Worm (Caenorhabditis elegans) whole organism, mixed stage, embryonic: ENCODE results near the gene ZK354.7.

Source experiments
- M03D4.4 ChIP-seq: sonication (generic microtip); optimal IDR thresholded peaks from 2 replicates; lab custom pipeline; 2017; ENCODE audit warnings: mild to moderate bottlenecking, missing genetic modification characterization, missing compliant biosample characterization
- bed-3 ChIP-seq: fragments of 200-800 bp; sonication (Bioruptor generic); optimal IDR thresholded peaks from 3 replicates; lab custom pipeline; 2018; ENCODE audit warnings: mild to moderate bottlenecking, missing genetic modification characterization, moderate library complexity, missing compliant biosample characterization
- blmp-1 ChIP-seq: fragments of 150-350 bp; optimal IDR thresholded peaks from 2 replicates; lab custom pipeline; 2014; ENCODE audit warnings: missing biosample characterization, missing genetic modification characterization
- ceh-39 ChIP-seq: fragments of 150-350 bp; optimal IDR thresholded peaks from 2 replicates; lab custom pipeline; 2014; ENCODE audit warnings: missing biosample characterization, missing genetic modification characterization
- ceh-43 ChIP-seq: fragments of 200-800 bp; sonication (Bioruptor generic); optimal IDR thresholded peaks from 2 replicates; lab custom pipeline; 2018; ENCODE audit warnings: mild to moderate bottlenecking, missing genetic modification characterization, moderate library complexity, missing compliant biosample characterization
- ceh-83 ChIP-seq: fragments of 200-800 bp; sonication (Bioruptor generic); optimal IDR thresholded peaks from 2 replicates; lab custom pipeline; 2018; ENCODE audit warnings: mild to moderate bottlenecking, missing genetic modification characterization, missing compliant biosample characterization
- ces-1 ChIP-seq: fragments of 150-350 bp; optimal IDR thresholded peaks from 2 replicates; lab custom pipeline; 2014; ENCODE audit warnings: missing biosample characterization, missing genetic modification reagents, missing genetic modification characterization
- cnd-1 ChIP-seq: fragments of 200-800 bp; sonication (Bioruptor generic); optimal IDR thresholded peaks from 2 replicates; lab custom pipeline; 2018; ENCODE audit warnings: mild to moderate bottlenecking, missing genetic modification characterization, missing compliant biosample characterization
- drap-1 ChIP-seq: fragments of 200-800 bp; sonication (Bioruptor generic); optimal IDR thresholded peaks from 3 replicates; lab custom pipeline; 2018; ENCODE audit warnings: mild to moderate bottlenecking, missing genetic modification characterization, missing compliant biosample characterization
- elt-1 ChIP-seq: sonication (generic microtip); optimal IDR thresholded peaks from 2 replicates; lab custom pipeline; 2017; ENCODE audit warnings: missing genetic modification characterization, mild to moderate bottlenecking, missing compliant biosample characterization, antibody characterized with exemption, moderate library complexity, borderline replicate concordance; ENCODE audit not compliant: insufficient read depth
- flh-1 ChIP-seq: fragments of 200-800 bp; sonication (Bioruptor generic); optimal IDR thresholded peaks from 2 replicates; lab custom pipeline; 2018; ENCODE audit warnings: mild to moderate bottlenecking, missing genetic modification characterization, moderate library complexity, missing compliant biosample characterization
- ham-2 ChIP-seq: fragments of 200-800 bp; sonication (Bioruptor generic); optimal IDR thresholded peaks from 2 replicates; lab custom pipeline; 2018; ENCODE audit warnings: mild to moderate bottlenecking, missing genetic modification characterization, missing compliant biosample characterization
- lin-13 ChIP-seq: fragments of 150-350 bp; optimal IDR thresholded peaks from 2 replicates; lab custom pipeline; 2014; ENCODE audit warnings: missing biosample characterization, missing genetic modification characterization
- lin-32 ChIP-seq: fragments of 200-800 bp; sonication (Bioruptor generic); optimal IDR thresholded peaks from 2 replicates; lab custom pipeline; 2018; ENCODE audit warnings: mild to moderate bottlenecking, missing genetic modification characterization, missing compliant biosample characterization
- lsy-2 ChIP-seq: fragments of 150-350 bp; optimal IDR thresholded peaks from 2 replicates; lab custom pipeline; 2014; ENCODE audit warnings: missing biosample characterization, missing genetic modification characterization
- mep-1 ChIP-seq: fragments of 150-350 bp; optimal IDR thresholded peaks from 2 replicates; lab custom pipeline; 2017; ENCODE audit warnings: missing biosample characterization, missing genetic modification reagents, missing genetic modification characterization, inconsistent platforms
- mls-2 ChIP-seq: sonication (generic microtip); optimal IDR thresholded peaks from 2 replicates; lab custom pipeline; 2016; ENCODE audit warnings: mild to moderate bottlenecking, missing genetic modification characterization, moderate library complexity, missing compliant biosample characterization
- nhr-12 ChIP-seq: fragments of 150-350 bp; optimal IDR thresholded peaks from 2 replicates; lab custom pipeline; 2014; ENCODE audit warnings: missing biosample characterization, missing genetic modification characterization
- nhr-2 ChIP-seq: fragments of 150-350 bp; optimal IDR thresholded peaks from 2 replicates; lab custom pipeline; 2014; ENCODE audit warnings: missing biosample characterization, missing genetic modification characterization
- nhr-237 ChIP-seq: fragments of 150-350 bp; optimal IDR thresholded peaks from 2 replicates; lab custom pipeline; 2014; ENCODE audit warnings: missing biosample characterization, missing genetic modification characterization
- nhr-28 ChIP-seq: fragments of 150-350 bp; optimal IDR thresholded peaks from 2 replicates; lab custom pipeline; 2014; ENCODE audit warnings: missing biosample characterization, missing genetic modification characterization
- pha-4 ChIP-seq: fragments of 150-350 bp; optimal IDR thresholded peaks from 2 replicates; lab custom pipeline; 2018; ENCODE audit warnings: missing biosample characterization, missing genetic modification reagents, missing genetic modification characterization
- sem-2 ChIP-seq: fragments of 200-800 bp; sonication (Bioruptor generic); optimal IDR thresholded peaks from 2 replicates; lab custom pipeline; 2018; ENCODE audit warnings: mild to moderate bottlenecking, missing genetic modification characterization, missing compliant biosample characterization
- snpc-4 ChIP-seq: fragments of 150-350 bp; optimal IDR thresholded peaks from 2 replicates; lab custom pipeline; 2014; ENCODE audit warnings: missing biosample characterization, missing genetic modification characterization
- sptf-1 ChIP-seq: sonication (generic microtip); optimal IDR thresholded peaks from 2 replicates; lab custom pipeline; 2017; ENCODE audit warnings: mild to moderate bottlenecking, missing genetic modification characterization, moderate library complexity, missing compliant biosample characterization
- tbx-8 ChIP-seq: fragments of 200-800 bp; sonication (Bioruptor generic); optimal IDR thresholded peaks from 2 replicates; lab custom pipeline; 2018; ENCODE audit warnings: mild to moderate bottlenecking, missing genetic modification characterization, moderate library complexity, missing compliant biosample characterization
- unc-120 ChIP-seq: sonication (generic microtip); optimal IDR thresholded peaks from 2 replicates; lab custom pipeline; 2017; ENCODE audit warnings: missing genetic modification characterization, missing compliant biosample characterization; ENCODE audit not compliant: poor library complexity, severe bottlenecking
- unc-39 ChIP-seq: fragments of 150-350 bp; optimal IDR thresholded peaks from 2 replicates; lab custom pipeline; 2014; ENCODE audit warnings: missing biosample characterization, missing genetic modification characterization
- zip-8 ChIP-seq: fragments of 150-350 bp; optimal IDR thresholded peaks from 2 replicates; lab custom pipeline; 2014; ENCODE audit warnings: missing biosample characterization, missing genetic modification characterization
- ztf-11 ChIP-seq: fragments of 150-350 bp; optimal IDR thresholded peaks from 2 replicates; lab custom pipeline; 2014; ENCODE audit warnings: missing biosample characterization, missing genetic modification characterization

The ZK354.7 gene

DNA sequence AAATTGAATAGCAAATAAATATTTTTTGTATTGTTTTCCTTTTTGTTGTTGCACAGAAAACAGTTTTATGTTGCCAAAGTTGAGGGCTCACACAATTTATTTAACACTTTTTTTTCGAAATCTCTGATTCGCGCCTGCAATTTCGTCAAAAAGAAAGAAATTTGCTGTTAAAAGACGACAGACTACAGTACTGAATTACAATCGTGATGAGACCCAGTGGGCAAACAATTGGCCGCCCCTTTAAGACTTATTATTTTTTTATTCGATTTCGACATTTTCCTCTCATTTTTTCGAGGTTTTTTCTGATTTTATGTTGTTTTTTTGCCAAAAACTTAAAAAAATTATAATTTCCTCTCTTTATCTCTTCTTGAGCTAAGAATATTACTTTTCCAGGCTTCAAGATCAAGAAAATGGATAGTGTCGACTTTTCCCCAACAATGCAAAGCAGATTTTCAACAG lies 28.8 kb downstream of the ZK354.7 start, which contains the start of gene slfl-4:
slfl-4 (plus strand) TSS at position 409 of the 459 bp plus-strand sequence.
- no peak for TF ChIP-seq cnd-1 (tag; lab: Kevin White, UChicago)
- TF ChIP-seq nhr-12 (tag; lab: Kevin White, UChicago) = no peak
- TF ChIP-seq snpc-4 (tag; lab: Kevin White, UChicago) = no peak
- TF ChIP-seq sptf-1 (tag; lab: Kevin White, UChicago) = no peak
- TF ChIP-seq mls-2 (tag; lab: Kevin White, UChicago) = no peak
- no peak for TF ChIP-seq ztf-11
- TF ChIP-seq nhr-28 (tag; lab: Kevin White, UChicago) = no peak
- no peak for TF ChIP-seq ceh-83
- TF ChIP-seq nhr-237 (tag; lab: Kevin White, UChicago) = no peak
- TF ChIP-seq lin-32 (GFP tag; lab: Kevin White, UChicago) = no peak
- no peak for TF ChIP-seq flh-1 (GFP tag; lab: Kevin White, UChicago)
- no peak for TF ChIP-seq ceh-39 (tag; lab: Kevin White, UChicago)
- no peak for TF ChIP-seq blmp-1
- no peak for TF ChIP-seq elt-1 (tag; lab: Kevin White, UChicago)
- TF ChIP-seq bed-3 = no peak
- TF ChIP-seq unc-39 (tag; lab: Kevin White, UChicago) = no peak
- no peak for TF ChIP-seq tbx-8 (GFP tag; lab: Kevin White, UChicago)
- TF ChIP-seq mep-1 (tag; lab: Kevin White, UChicago) = no peak

DNA sequence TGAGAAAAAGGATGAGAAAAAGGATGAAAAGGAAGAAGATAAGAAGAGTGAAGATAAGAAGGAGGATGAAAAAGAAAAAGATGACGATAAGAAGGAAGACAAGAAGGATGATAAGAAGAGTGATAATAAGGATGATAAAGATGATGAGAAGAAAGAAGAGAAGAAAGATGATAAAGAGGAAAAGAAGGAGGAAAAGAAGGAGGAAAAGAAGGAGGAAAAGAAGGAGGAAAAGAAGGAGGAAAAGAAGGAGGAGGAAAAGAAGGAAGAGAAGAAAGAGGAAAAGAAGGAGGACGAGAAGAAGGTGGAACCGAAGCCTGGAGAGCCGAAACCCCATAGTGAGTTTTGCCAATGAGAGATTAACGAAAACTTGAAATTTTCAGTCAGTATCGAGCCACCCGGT lies 29.5 kb downstream of the ZK354.7 start:
- TF ChIP-seq ztf-11 = no peak
- TF ChIP-seq nhr-28 (tag; lab: Kevin White, UChicago) = no peak
- no peak for TF ChIP-seq zip-8
- TF ChIP-seq cnd-1 (tag; lab: Kevin White, UChicago) = no peak
- no peak for TF ChIP-seq nhr-2 (tag; lab: Kevin White, UChicago)
- TF ChIP-seq tbx-8 (GFP tag; lab: Kevin White, UChicago) = no peak
- TF ChIP-seq nhr-12 (tag; lab: Kevin White, UChicago) = no peak
- TF ChIP-seq lsy-2 (tag; lab: Kevin White, UChicago) = no peak
- no peak for TF ChIP-seq ceh-83
- no peak for TF ChIP-seq M03D4.4 (tag; lab: Kevin White, UChicago)
- TF ChIP-seq lin-13 (tag; lab: Kevin White, UChicago) = no peak

DNA sequence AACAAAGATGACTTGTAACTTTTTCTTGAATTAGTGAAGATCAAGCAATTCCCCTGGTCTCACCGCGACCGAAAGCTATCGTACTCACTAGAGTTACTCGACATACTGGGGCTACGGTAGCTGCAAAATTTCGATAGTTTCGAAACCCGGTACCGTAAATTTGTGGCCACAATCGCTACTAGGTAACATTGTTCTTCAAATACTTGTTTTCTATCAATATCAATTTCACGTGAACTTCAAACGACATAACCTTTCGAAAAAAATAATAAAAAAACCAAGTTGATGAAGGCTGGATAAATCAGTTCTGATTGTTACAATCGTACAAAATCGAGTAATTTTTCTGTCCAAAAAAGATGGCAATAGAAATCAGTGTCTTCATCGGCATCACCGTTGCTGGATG lies 30.4 kb downstream of the ZK354.7 start, which contains the start of gene F36H12.3:
F36H12.3 (plus strand) TSS at position 301 of the 400 bp plus-strand sequence.
- TF ChIP-seq zip-8 = no peak
- TF ChIP-seq ham-2 = no peak
- no peak for TF ChIP-seq blmp-1
- TF ChIP-seq sem-2 (GFP tag; lab: Kevin White, UChicago) = no peak
- TF ChIP-seq snpc-4 (tag; lab: Kevin White, UChicago) = no peak
- TF ChIP-seq ztf-11 = no peak
- TF ChIP-seq nhr-237 (tag; lab: Kevin White, UChicago) = no peak
- no peak for TF ChIP-seq pha-4
- TF ChIP-seq nhr-28 (tag; lab: Kevin White, UChicago) = no peak

DNA sequence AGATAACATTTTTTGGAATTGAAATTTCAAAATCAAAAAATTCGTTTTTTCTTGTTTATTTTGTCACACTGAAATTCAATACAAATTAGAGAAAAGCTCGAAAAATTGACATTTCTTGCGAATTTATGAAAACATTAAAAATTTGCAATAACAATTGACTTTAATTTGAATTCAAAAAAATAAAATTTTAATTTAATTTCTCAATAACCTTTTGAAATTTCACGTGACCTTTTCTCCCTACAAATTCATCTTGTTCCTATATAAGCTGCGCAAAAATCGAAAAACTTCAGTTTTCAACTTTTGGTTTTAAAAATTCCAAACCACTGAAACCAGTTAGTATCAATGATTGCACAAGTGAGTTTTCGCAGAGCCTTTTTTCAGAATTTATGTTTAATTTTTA lies 34.1 kb downstream of the ZK354.7 start, which contains the start of gene F36H12.4:
F36H12.4 (plus strand) TSS at position 301 of the 400 bp plus-strand sequence.
- no peak for TF ChIP-seq pha-4
- TF ChIP-seq drap-1 (GFP tag; lab: Kevin White, UChicago) = no peak
- TF ChIP-seq, all 35 proteins: peak for 0

DNA sequence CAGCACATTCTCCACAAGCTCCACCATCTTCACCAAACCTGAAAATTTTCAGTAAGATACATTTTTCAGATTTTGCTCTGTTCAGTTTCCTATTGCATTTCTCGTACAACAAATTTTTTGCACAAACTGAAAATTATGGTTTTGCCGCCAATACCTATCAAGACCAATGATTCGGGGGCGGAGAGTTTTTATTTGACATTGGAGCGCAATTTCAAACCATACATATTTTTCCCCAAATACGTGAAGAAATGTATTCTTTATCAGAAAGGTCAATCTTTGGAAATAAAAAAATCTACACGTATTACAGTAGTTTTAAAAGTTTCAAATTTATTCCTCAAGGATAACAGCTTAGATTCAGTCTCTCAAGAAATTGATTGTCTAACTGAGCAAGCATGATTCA lies 36.5 kb downstream of the ZK354.7 start, which contains the start of gene F36H12.5:
F36H12.5 (plus strand) TSS at position 301 of the 400 bp plus-strand sequence.
- TF ChIP-seq drap-1 (GFP tag; lab: Kevin White, UChicago) (no peak), mep-1 (tag; lab: Kevin White, UChicago) (no peak), ceh-39 (tag; lab: Kevin White, UChicago) (no peak), nhr-12 (tag; lab: Kevin White, UChicago) (no peak), lin-13 (tag; lab: Kevin White, UChicago) (no peak), ztf-11 (no peak), ces-1 (no peak), snpc-4 (tag; lab: Kevin White, UChicago) (no peak), mls-2 (tag; lab: Kevin White, UChicago) (no peak), unc-39 (tag; lab: Kevin White, UChicago) (no peak), sptf-1 (tag; lab: Kevin White, UChicago) (no peak), nhr-2 (tag; lab: Kevin White, UChicago) (no peak), tbx-8 (GFP tag; lab: Kevin White, UChicago) (no peak), bed-3 (no peak), pha-4 (no peak), unc-120 (tag; lab: Kevin White, UChicago) (no peak), nhr-28 (tag; lab: Kevin White, UChicago) (no peak), ceh-43 (GFP tag; lab: Kevin White, UChicago) (no peak), sem-2 (GFP tag; lab: Kevin White, UChicago) (no peak), ceh-83 (no peak)
